Fruit fly (Drosophila melanogaster) ovary, adult (tissue): ENCODE measurements around the gene CG33995.
A peak's percentile ranks its signal among the peaks of the same experiment; 100 is the strongest.

Experiments
- CG17801 ChIP-seq: fragments of 200-800 bp; optimal IDR thresholded peaks from 2 replicates; lab custom pipeline; 2019; ENCODE audit warnings: missing biosample characterization, mild to moderate bottlenecking, missing genetic modification characterization, moderate library complexity; ENCODE audit not compliant: partially characterized antibody

CG33995 gene

DNA sequence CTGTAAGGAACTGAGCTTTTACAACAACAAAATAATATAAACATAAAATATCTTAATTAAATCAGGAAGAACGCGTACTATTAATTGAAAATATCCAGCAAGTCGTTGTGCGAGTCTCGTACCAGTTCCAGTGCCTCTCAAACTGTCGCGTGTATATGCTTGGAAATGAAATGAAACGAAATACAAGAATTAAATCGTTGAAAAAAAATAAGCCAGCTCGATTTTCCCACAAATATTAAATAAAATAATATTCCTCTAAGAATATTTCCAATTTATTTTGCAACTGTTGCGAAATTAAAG lies 13.3 kb upstream of the CG33995 start:
- no peak for TF ChIP-seq CG17801 (GFP tag; lab: Kevin White, UChicago)

DNA sequence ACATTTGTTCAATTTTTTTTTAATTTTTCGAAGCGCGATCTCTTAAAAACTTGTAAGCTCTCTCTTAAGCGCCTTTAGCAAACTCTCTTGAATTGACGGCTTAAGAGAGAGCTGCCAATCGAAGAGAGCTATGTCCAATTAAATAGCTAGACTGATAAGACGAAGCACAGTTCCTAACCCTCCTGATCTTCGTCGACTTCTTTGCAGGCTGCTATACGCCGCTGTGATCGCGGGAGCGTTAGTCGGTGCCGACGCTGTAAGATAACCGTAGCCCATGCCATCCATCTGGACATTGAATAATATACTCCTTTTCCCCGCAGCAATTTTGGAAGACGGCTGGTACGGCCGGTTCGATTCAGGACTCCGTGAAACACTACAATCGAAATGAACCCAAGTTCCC lies 12.5 kb upstream of the CG33995 start:
- TF ChIP-seq CG17801 (GFP tag; lab: Kevin White, UChicago), result no peak

DNA sequence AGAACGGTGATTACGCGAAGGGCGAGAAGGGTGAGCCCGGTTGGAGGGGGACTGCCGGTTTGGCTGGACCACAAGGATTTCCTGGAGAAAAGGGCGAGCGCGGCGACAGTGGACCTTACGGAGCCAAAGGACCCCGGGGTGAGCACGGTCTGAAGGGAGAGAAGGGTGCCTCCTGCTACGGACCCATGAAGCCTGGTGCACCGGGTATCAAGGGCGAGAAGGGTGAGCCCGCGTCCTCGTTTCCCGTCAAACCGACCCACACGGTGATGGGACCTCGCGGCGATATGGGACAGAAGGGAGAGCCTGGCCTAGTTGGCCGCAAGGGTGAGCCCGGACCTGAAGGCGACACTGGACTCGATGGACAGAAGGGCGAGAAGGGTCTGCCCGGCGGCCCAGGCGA lies 11.7 kb upstream of the CG33995 start:
- TF ChIP-seq CG17801 (GFP tag; lab: Kevin White, UChicago), result no peak

DNA sequence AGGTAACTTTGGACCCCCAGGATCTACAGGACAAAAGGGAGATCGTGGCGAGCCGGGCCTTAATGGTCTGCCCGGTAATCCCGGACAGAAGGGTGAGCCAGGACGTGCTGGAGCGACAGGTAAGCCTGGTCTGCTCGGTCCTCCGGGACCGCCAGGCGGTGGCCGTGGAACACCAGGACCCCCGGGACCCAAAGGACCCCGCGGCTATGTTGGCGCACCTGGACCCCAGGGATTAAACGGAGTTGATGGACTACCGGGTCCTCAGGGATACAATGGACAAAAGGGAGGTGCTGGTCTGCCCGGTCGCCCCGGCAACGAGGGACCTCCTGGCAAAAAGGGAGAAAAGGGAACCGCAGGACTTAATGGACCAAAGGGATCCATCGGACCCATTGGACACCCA lies 11.2 kb upstream of the CG33995 start:
- TF ChIP-seq CG17801 (GFP tag; lab: Kevin White, UChicago), result no peak

DNA sequence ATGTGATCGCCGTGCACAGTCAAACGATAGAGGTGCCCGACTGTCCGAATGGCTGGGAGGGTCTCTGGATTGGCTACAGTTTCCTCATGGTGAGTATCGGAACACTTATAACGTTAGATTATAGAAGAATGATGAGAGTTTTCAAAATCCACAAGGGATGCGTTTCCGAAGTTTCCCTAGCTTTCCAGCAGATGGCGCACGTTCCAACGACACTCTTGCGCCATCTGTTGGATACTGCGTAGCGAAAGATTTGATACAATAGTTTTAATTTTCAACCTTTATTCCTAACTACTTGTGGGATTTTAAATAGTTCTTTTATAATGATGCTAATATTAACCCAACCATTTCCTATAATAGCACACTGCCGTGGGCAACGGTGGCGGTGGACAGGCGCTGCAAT lies 7.0 kb upstream of the CG33995 start:
- TF ChIP-seq CG17801 (GFP tag; lab: Kevin White, UChicago), result no peak

DNA sequence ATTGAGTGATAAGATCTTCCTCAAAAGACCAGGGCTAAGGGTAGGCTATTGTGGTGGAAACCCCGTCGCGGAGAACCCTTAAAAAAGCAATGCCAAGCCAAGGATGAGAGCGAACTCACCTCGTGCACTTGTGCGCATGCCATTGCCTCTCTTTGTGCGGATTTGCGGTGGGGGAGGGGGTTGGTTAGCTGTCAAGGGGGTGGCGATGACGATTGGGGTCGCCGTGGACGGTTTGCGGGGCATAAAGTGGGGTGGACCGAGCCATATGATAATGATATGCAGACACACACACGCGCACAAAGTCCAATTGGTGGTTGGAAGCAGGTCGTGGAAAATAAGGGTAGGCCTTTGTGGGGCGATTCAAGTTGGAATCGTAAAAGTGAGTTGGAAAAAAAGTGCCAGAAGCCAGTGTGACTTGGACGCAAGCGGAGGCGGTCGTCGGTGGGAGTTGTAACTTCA lies 5.6 kb upstream of the CG33995 start, which contains the start of the genes CG14042 and SP555:
Gene CG14042, plus strand, starts transcription at position 308 of the 459 bp plus-strand sequence.
Gene SP555, plus strand, starts transcription at position 308 of the 459 bp plus-strand sequence.
- TF ChIP-seq CG17801 (GFP tag; lab: Kevin White, UChicago), result no peak

DNA sequence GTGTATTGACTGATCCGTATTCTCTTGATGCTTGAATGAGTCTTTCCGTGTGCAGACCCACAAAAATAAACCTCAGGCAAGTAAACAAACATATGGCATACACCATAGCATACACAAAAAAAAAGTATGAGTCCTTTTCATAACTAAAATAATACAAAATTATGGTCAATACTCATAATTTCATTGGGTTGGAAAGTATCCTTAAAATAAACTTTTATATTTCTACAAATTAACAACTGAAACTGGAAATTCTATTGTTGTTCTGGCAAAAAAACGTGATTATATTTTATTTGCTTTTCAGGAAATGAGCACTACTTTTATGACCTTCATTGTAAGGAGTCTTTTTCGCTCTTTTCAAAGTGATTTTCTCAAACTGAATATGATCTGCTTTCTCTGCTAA lies 994 bp upstream of the CG33995 start:
- no peak for TF ChIP-seq CG17801 (GFP tag; lab: Kevin White, UChicago)

DNA sequence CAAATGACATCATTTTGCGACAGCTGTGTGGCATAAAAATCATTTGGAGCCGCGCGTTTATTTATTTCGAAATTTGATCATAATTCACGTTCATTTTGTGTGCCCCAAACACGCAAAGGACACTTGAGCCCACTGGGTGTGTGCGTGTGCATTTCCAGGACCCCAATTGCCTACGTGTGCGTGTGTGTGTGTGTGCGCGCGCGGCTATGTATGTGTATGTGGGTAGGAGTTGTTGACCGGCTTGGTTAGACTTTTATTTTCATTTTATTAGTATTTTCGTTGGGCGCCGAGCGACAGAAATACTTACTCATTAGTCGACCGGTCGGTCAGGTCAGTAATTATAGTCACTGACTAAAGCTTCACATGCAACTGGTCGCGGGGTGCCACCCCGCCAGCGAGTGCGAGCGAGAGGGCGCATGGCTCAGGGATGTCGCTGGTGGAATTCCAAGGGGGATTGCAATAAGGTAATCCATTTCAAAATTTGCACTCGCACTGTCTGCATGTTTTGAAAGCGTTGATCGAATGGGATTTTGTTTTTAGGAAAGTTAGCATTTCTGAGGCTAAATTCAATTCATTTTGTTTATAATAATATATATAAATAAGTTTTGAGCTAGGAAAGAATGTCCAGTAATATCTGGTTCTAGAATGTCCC lies 551 bp downstream of the CG33995 start:
- TF ChIP-seq CG17801 (GFP tag; lab: Kevin White, UChicago), result no peak

DNA sequence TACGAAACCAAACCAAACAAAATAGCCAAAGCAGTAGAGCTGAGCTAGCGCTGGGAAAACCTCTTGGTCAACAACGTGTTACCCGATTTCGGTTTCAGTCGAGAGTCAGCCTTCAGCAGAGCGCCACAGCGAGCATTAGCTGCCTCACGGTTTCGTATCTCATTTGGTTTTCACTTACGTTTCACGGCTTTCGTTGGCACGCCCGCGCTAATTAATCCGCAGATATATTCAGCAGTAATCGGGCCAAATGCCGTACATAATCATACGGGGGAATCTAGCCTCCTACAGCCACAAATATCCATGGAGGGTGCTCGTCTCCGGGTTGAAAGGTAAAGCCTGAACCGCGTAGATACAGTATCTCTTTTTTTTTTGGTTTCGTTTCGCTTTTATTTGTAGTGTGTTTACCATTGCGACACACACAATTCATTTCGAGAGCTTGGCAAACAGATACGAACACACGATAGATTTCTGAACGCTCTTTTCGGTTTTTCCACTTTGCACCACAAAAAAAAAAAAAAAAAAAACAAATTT lies 1.4 kb downstream of the CG33995 start, which contains the start of gene CG31650:
Gene CG31650, minus strand, starts transcription at position 352 of the 531 bp plus-strand sequence.
- no peak for TF ChIP-seq CG17801 (GFP tag; lab: Kevin White, UChicago)

DNA sequence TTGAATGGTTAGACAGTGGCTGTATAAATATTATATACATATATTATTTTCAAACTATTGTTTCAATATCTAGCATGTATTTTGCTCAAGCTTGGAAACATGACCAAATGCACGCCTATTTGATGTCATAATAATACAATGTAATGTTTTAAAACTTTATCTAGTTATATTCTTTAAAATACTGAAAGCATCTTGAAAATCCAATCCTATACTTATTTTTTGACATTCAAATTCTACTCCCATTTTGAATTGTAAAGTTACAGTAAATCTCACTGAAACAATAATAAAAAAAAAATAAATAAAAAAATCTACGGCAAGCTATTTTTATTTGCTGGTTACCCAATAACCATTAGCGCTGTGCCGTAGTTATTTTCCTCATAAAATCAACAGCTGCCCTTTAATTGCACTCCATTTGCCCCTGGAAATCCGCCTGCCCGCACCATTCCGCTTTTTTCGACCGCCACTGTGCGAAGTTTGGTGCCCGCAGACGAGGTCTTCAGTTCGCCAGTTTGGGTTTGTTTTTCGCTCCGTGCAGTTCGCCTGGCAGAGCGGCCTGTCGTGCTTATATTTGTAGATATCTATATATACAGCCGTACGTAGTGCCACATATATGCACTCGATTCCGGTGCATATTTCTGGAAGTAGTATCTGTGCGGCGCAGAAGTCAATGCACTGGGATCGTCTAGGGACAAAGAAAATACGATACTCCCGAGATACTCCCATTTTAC lies 2.0 kb downstream of the CG33995 start:
- no peak for TF ChIP-seq CG17801 (GFP tag; lab: Kevin White, UChicago)

DNA sequence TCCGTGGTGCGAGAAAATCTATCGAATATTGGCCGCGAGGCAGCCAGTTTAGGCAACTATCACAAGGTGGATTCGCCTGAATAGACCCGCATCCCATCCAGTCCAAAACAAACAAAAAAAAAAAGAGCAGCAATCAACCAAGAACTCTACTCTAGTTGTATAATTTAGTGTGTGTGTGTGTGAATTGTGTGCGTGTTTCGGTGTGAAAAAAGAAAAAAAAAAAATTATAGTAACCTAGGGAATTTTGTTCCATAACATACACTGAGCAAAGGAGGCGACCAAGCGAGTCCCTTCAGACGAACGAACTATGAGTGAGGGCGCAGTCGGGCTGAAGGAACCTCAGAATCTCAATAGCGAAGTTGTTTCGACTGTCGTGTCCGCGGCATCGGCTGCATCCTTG lies 3.2 kb downstream of the CG33995 start:
- TF ChIP-seq CG17801 (GFP tag; lab: Kevin White, UChicago), result no peak

DNA sequence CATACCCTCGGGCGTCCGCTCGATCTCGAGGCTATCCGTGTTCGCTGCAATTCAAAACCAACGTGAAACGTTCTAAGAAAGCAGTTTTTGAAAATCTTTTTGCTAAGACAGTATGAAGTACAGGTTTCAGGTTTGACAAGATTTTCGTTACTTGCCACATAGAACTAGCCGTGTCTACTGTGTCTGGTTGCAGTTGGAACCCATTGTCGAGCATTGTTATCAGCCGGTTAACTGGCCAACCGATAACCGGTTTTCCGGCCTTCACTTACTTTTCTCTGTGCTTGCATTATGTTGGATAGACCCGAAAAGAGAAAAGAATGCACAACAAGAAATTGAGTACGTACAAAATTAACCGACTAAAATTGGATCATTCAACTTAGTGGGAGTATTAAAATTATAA lies 6.9 kb downstream of the CG33995 start:
- TF ChIP-seq CG17801 (GFP tag; lab: Kevin White, UChicago), result no peak

DNA sequence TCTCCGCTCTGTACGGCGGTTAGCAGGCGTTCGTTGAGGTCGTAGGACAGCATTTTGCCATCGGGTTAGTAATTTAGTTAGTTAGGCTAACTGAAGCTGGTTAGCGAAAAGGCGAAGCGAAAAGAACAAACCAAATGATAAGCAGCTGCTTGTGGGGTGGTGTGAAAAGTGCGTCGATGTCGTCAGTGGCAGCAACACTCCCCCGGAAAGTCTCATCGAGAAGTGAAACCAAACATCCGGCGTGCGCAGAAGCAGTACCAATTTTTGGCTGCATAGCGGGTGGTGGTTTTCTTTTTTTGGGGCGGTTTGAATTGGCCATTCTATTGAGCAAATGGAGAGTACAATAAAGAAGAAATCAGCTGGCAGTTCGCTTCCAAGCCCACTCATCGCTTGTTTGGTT lies 7.8 kb downstream of the CG33995 start, which contains the start of gene CG9121:
Gene CG9121, minus strand, starts transcription at position 238 of the 400 bp plus-strand sequence.
- TF ChIP-seq CG17801 (GFP tag; lab: Kevin White, UChicago), result no peak

DNA sequence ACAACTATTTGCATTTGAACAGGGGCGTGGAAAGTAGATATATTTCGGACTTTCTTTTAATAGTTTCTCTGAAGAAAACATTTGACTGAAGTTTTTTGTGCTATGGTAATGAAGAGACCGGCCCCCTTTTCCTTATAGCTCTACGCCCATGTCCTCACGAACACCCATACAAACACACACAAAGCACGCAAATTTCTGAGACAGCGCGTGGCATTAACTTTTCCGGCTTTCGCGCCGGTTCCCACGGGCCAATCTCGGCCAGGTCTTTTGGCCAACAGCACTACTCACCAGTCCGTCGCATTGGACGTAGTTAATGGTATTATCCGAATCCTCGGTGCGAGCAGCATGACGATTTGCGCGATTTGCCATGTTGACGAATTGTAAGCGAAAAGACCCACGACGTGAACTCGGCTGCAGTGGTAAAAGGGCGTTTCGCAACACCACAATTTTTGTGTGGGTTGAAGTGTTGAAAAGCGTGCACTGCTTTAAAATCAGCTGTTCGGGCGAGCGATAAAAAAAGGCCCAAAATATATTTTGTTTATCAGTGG lies 9.4 kb downstream of the CG33995 start, which contains the start of gene senju:
Gene senju, plus strand, starts transcription at position 477 of the 548 bp plus-strand sequence.
- TF ChIP-seq CG17801 (GFP tag; lab: Kevin White, UChicago), result peak; percentile 76

DNA sequence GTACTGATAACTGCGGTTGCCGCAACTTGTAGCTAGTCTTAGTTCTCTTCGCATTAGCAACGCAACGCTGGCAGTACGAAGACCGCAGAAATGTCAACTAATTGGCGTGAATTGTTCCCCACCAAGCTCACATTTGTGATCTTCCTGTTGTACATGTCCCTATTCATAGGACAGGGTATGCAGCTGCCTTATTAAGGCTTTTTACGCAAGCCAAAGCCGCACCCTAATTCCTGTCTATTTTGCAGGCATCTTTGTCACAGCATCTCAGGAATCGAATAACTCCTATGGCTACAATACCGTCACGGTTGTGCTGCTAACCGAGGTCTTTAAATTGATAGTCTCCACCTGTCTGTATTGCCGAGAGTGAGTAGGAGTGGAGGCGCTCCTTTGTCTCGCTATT lies 9.9 kb downstream of the CG33995 start, which contains the start of gene eIF3h:
Gene eIF3h, minus strand, starts transcription at position 101 of the 400 bp plus-strand sequence.
- TF ChIP-seq CG17801 (GFP tag; lab: Kevin White, UChicago), result no peak
